Worm (Caenorhabditis elegans) whole organism, late embryonic: ENCODE measurements around the gene F26F2.7.

ENCODE experiments used
- ama-1 ChIP-seq: fragments of 150-350 bp; optimal IDR thresholded peaks from 2 replicates; lab custom pipeline; 2014
- ceh-22 ChIP-seq: sonication (generic microtip); optimal IDR thresholded peaks from 2 replicates; lab custom pipeline; 2017; ENCODE audit warnings: missing biosample characterization, missing genetic modification characterization
- nhr-11 ChIP-seq: fragments of 150-350 bp; optimal IDR thresholded peaks from 2 replicates; lab custom pipeline; 2014; ENCODE audit warnings: missing biosample characterization, missing genetic modification characterization
- nhr-232 ChIP-seq: sonication (generic microtip); optimal IDR thresholded peaks from 2 replicates; lab custom pipeline; 2016; ENCODE audit warnings: missing genetic modification characterization, missing compliant biosample characterization

DNA sequence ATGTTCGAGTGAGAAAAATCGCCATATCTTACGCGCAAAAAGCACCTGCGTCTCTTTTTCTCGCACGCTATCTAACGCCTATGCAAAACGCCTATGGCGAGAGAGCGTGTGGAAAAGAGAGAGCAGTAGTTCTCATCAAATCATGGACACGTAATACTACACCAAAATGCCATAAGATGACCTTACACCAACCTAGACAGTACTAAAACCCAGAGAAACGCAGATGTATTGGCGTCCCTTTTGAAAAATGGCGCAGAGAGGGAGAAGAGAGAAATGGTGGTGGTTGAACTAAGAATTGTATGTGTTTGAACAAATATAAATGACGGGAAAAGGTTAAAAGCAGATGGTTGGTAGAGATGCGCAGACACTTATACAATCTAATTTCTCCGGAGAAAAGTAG is 41.7 kb upstream of the F26F2.7 start, which contains the start of gene Y38H6C.16:
- no peak for TF ChIP-seq ceh-22 (tag; lab: Kevin White, UChicago)
- no peak for TF ChIP-seq ama-1 (lab: Kevin White, UChicago)
- no peak for TF ChIP-seq nhr-11 (tag; lab: Kevin White, UChicago)
- TF ChIP-seq nhr-232 (tag; lab: Kevin White, UChicago) = no peak
